Worm (Caenorhabditis elegans) whole organism, L4 larva: ENCODE results near the gene dop-6.

ENCODE experiments used
- F10B5.3 ChIP-seq: sonication (generic microtip); optimal IDR thresholded peaks from 2 replicates; lab custom pipeline; 2016; ENCODE audit warnings: mild to moderate bottlenecking, missing genetic modification characterization, missing compliant biosample characterization
- F37D6.2 ChIP-seq: sonication (generic microtip); optimal IDR thresholded peaks from 2 replicates; lab custom pipeline; 2016; ENCODE audit warnings: mild to moderate bottlenecking, missing genetic modification characterization, missing compliant biosample characterization
- R02D3.7 ChIP-seq: fragments of 150-350 bp; sonication (generic microtip); optimal IDR thresholded peaks from 3 replicates; lab custom pipeline; 2014; ENCODE audit warnings: missing biosample characterization, missing genetic modification characterization
- T20F7.1 ChIP-seq: fragments of 200-800 bp; sonication (Bioruptor generic); optimal IDR thresholded peaks from 2 replicates; lab custom pipeline; 2018; ENCODE audit warnings: mild to moderate bottlenecking, missing genetic modification characterization, missing compliant biosample characterization
- Y5F2A.4 ChIP-seq: fragments of 200-800 bp; sonication (Bioruptor generic); optimal IDR thresholded peaks from 2 replicates; lab custom pipeline; 2018; ENCODE audit warnings: mild to moderate bottlenecking, missing genetic modification characterization, missing compliant biosample characterization
- Y75B8A.6 ChIP-seq: fragments of 200-800 bp; sonication (Bioruptor generic); IDR thresholded peaks from 2 replicates; pipeline ENCODE4 v1.3.6; 2022; ENCODE audit warnings: missing genetic modification reagents, missing genetic modification characterization, missing compliant biosample characterization
- aha-1 ChIP-seq: fragments of 150-350 bp; peaks from one replicate; lab custom pipeline; 2014; ENCODE audit warnings: missing biosample characterization, missing genetic modification characterization
- aly-2 ChIP-seq: sonication (generic microtip); optimal IDR thresholded peaks from 2 replicates; lab custom pipeline; 2018; ENCODE audit warnings: missing biosample characterization, missing genetic modification characterization
- ceh-82 ChIP-seq: sonication (generic microtip); optimal IDR thresholded peaks from 2 replicates; lab custom pipeline; 2017; ENCODE audit warnings: missing biosample characterization, missing genetic modification characterization
- ces-1 ChIP-seq: fragments of 150-350 bp; sonication (generic microtip); optimal IDR thresholded peaks from 4 replicates; lab custom pipeline; 2014; ENCODE audit warnings: missing biosample characterization, missing genetic modification reagents, missing genetic modification characterization
- ctbp-1 ChIP-seq: fragments of 200-800 bp; sonication (Bioruptor generic); IDR thresholded peaks from 2 replicates; pipeline ENCODE4 v1.3.6; 2022; ENCODE audit warnings: missing genetic modification reagents, missing genetic modification characterization, missing compliant biosample characterization
- daf-16 ChIP-seq, 3 experiments: sonication (generic microtip); optimal IDR thresholded peaks; 2 replicates each; lab custom pipeline; 2016 to 2017; ENCODE audit warnings: missing genetic modification characterization in 3 of 3, missing genetic modification reagents in 3 of 3, mild to moderate bottlenecking in 2 of 3, missing compliant biosample characterization in 2 of 3, missing biosample characterization in 1 of 3, moderate library complexity in 1 of 3
- dmd-6 ChIP-seq: fragments of 200-800 bp; sonication (Bioruptor generic); IDR thresholded peaks from 2 replicates; pipeline ENCODE4 v1.3.6; 2022; ENCODE audit warnings: missing genetic modification reagents, missing genetic modification characterization, missing compliant biosample characterization
- dmd-9 ChIP-seq: fragments of 200-800 bp; sonication (Bioruptor generic); IDR thresholded peaks from 2 replicates; pipeline ENCODE4 v1.3.6; 2022; ENCODE audit warnings: missing genetic modification reagents, missing genetic modification characterization, missing compliant biosample characterization
- dpl-1 ChIP-seq: fragments of 150-350 bp; optimal IDR thresholded peaks from 2 replicates; lab custom pipeline; 2014; ENCODE audit warnings: missing biosample characterization, missing genetic modification reagents, missing genetic modification characterization
- duxl-1 ChIP-seq: sonication (generic microtip); optimal IDR thresholded peaks from 2 replicates; lab custom pipeline; 2016; ENCODE audit warnings: mild to moderate bottlenecking, missing genetic modification characterization, moderate library complexity, missing compliant biosample characterization; ENCODE audit not compliant: poor library complexity
- fkh-10 ChIP-seq: fragments of 150-350 bp; optimal IDR thresholded peaks from 2 replicates; lab custom pipeline; 2014; ENCODE audit warnings: missing biosample characterization, missing genetic modification reagents, missing genetic modification characterization
- hlh-11 ChIP-seq: fragments of 200-800 bp; sonication (Bioruptor generic); optimal IDR thresholded peaks from 2 replicates; lab custom pipeline; 2018; ENCODE audit warnings: mild to moderate bottlenecking, missing genetic modification characterization, missing compliant biosample characterization
- hlh-30 ChIP-seq: sonication (generic microtip); optimal IDR thresholded peaks from 2 replicates; lab custom pipeline; 2017; ENCODE audit warnings: antibody characterized with exemption, mild to moderate bottlenecking, missing genetic modification characterization, missing compliant biosample characterization; ENCODE audit not compliant: insufficient read depth
- hmg-1.1 ChIP-seq: fragments of 200-800 bp; sonication (Bioruptor generic); IDR thresholded peaks from 2 replicates; pipeline ENCODE4 v1.3.6; 2022; ENCODE audit warnings: missing genetic modification reagents, missing genetic modification characterization, missing compliant biosample characterization
- lin-1 ChIP-seq: fragments of 200-800 bp; sonication (Bioruptor generic); IDR thresholded peaks from 2 replicates; pipeline ENCODE4 v1.3.6; 2022; ENCODE audit warnings: missing genetic modification reagents, missing genetic modification characterization, missing compliant biosample characterization
- lin-39 ChIP-seq: fragments of 150-350 bp; optimal IDR thresholded peaks from 2 replicates; lab custom pipeline; 2014; ENCODE audit warnings: missing biosample characterization, missing genetic modification reagents, missing genetic modification characterization
- lsy-2 ChIP-seq, 2 experiments: fragments of 150-350 bp in 1 of 2; sonication (generic microtip) in 1 of 2; optimal IDR thresholded peaks; 2 replicates each; lab custom pipeline; 2014 to 2017; ENCODE audit warnings: missing biosample characterization in 2 of 2, missing genetic modification characterization in 2 of 2
- mdl-1 ChIP-seq, 2 experiments: fragments of 150-350 bp in 1 of 2; sonication (generic microtip) in 1 of 2; optimal IDR thresholded peaks; 2 replicates each; lab custom pipeline; 2014 to 2017; ENCODE audit warnings: missing biosample characterization in 2 of 2, missing genetic modification characterization in 2 of 2
- mep-1 ChIP-seq: fragments of 150-350 bp; sonication (generic microtip); optimal IDR thresholded peaks from 3 replicates; lab custom pipeline; 2014; ENCODE audit warnings: missing biosample characterization, missing genetic modification characterization
- nhr-111 ChIP-seq: fragments of 200-800 bp; sonication (Bioruptor generic); optimal IDR thresholded peaks from 2 replicates; lab custom pipeline; 2018; ENCODE audit warnings: mild to moderate bottlenecking, missing genetic modification characterization, missing compliant biosample characterization
- nhr-28 ChIP-seq: fragments of 150-350 bp; optimal IDR thresholded peaks from 2 replicates; lab custom pipeline; 2014; ENCODE audit warnings: missing biosample characterization, missing genetic modification characterization
- nhr-42 ChIP-seq: fragments of 200-800 bp; sonication (Bioruptor generic); IDR thresholded peaks from 2 replicates; pipeline ENCODE4 v1.3.6; 2022; ENCODE audit warnings: missing genetic modification characterization, missing compliant biosample characterization
- nhr-77 ChIP-seq: fragments of 150-350 bp; optimal IDR thresholded peaks from 2 replicates; lab custom pipeline; 2014; ENCODE audit warnings: missing biosample characterization, missing genetic modification characterization
- pha-4 ChIP-seq, 2 experiments: fragments of 150-350 bp in 1 of 2; fragments of 200-800 bp in 1 of 2; sonication (Bioruptor generic) in 1 of 2; IDR thresholded peaks in 1 of 2; optimal IDR thresholded peaks in 1 of 2; 2 replicates each; pipeline versions ENCODE4 v1.3.6 to Lab custom; 2014 to 2022; ENCODE audit warnings: missing genetic modification characterization in 2 of 2, missing genetic modification reagents in 2 of 2, missing biosample characterization in 1 of 2, missing compliant biosample characterization in 1 of 2
- php-3 ChIP-seq: fragments of 200-800 bp; sonication (Bioruptor generic); IDR thresholded peaks from 2 replicates; pipeline ENCODE4 v1.3.6; 2022; ENCODE audit warnings: missing genetic modification reagents, missing genetic modification characterization, missing compliant biosample characterization
- pqm-1 ChIP-seq: sonication (generic microtip); optimal IDR thresholded peaks from 2 replicates; lab custom pipeline; 2017; ENCODE audit warnings: missing biosample characterization, missing genetic modification characterization
- rbr-2 ChIP-seq: sonication (generic microtip); optimal IDR thresholded peaks from 2 replicates; lab custom pipeline; 2016; ENCODE audit warnings: missing genotype, missing genetic modification characterization, missing compliant biosample characterization
- set-16 ChIP-seq: fragments of 200-800 bp; sonication (Bioruptor generic); IDR thresholded peaks from 2 replicates; pipeline ENCODE4 v1.3.6; 2022; ENCODE audit warnings: missing genetic modification reagents, missing genetic modification characterization, missing compliant biosample characterization
- tra-1 ChIP-seq: fragments of 200-800 bp; sonication (Bioruptor generic); IDR thresholded peaks from 2 replicates; pipeline ENCODE4 v1.3.6; 2022; ENCODE audit warnings: missing genetic modification reagents, missing genetic modification characterization, missing compliant biosample characterization
- unc-39 ChIP-seq: sonication (generic microtip); optimal IDR thresholded peaks from 2 replicates; lab custom pipeline; 2017; ENCODE audit warnings: missing biosample characterization, missing genetic modification characterization
- unc-62 ChIP-seq, 3 experiments: fragments of 150-350 bp in 1 of 3; sonication (generic microtip); optimal IDR thresholded peaks in 2 of 3; peaks in 1 of 3; 1 replicate in 1 of 3; 2 replicates in 2 of 3; lab custom pipeline; 2014 to 2017; ENCODE audit warnings: missing biosample characterization in 3 of 3, missing genetic modification characterization in 3 of 3, missing genetic modification reagents in 3 of 3, missing genotype in 1 of 3
- vab-7 ChIP-seq: fragments of 200-800 bp; sonication (Bioruptor generic); IDR thresholded peaks from 2 replicates; pipeline ENCODE4 v1.3.6; 2022; ENCODE audit warnings: missing genetic modification reagents, missing genetic modification characterization, missing compliant biosample characterization
- zfp-2 ChIP-seq: sonication (generic microtip); optimal IDR thresholded peaks from 2 replicates; lab custom pipeline; 2016; ENCODE audit warnings: mild to moderate bottlenecking, missing genetic modification characterization, missing compliant biosample characterization
- zip-11 ChIP-seq: fragments of 200-800 bp; sonication (Bioruptor generic); IDR thresholded peaks from 2 replicates; pipeline ENCODE4 v1.3.6; 2022; ENCODE audit warnings: missing genetic modification characterization, missing compliant biosample characterization

dop-6 gene

DNA sequence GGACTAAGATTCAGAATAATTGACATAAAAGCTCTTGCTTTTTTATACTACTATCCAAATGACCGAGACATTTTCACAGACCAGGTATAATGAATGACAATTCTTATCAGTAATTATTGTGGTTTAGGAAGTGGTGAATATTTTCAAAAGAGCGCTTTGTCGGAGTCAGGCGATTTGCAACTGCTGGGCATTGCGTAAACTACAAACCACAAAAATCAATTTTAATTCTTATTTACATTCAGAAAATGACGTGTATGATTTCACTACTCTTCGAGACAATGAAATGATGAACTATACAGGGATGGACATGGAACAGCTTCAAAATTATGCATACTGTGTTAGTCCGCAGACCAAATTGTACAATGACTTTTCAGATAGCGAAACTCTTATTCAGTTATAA, 36.2 kb upstream of the dop-6 start:
- TF ChIP-seq nhr-28 (tag; lab: Kevin White, UChicago) (peak; percentile 84), pqm-1 (tag; lab: Kevin White, UChicago) (peak; percentile 12), lin-1 (GFP tag; lab: Robert Waterston, UW) (peak; percentile 27; the same call in 1 of the 2 replicates), dmd-6 (GFP tag; lab: Robert Waterston, UW) (peak; percentile 56), hmg-1.1 (GFP tag; lab: Robert Waterston, UW) (no peak), nhr-77 (peak; percentile 16), daf-16 (GFP tag; optimal IDR thresholded peaks at IDR 0.05; lab: Kevin White, UChicago) (no peak), daf-16 (tag; optimal IDR thresholded peaks at IDR 0.05; lab: Kevin White, UChicago) (peak; percentile 76), duxl-1 (tag; lab: Kevin White, UChicago) (no peak), nhr-111 (GFP tag; lab: Kevin White, UChicago) (no peak), hlh-11 (peak; percentile 47), unc-39 (tag; lab: Kevin White, UChicago) (no peak)

DNA sequence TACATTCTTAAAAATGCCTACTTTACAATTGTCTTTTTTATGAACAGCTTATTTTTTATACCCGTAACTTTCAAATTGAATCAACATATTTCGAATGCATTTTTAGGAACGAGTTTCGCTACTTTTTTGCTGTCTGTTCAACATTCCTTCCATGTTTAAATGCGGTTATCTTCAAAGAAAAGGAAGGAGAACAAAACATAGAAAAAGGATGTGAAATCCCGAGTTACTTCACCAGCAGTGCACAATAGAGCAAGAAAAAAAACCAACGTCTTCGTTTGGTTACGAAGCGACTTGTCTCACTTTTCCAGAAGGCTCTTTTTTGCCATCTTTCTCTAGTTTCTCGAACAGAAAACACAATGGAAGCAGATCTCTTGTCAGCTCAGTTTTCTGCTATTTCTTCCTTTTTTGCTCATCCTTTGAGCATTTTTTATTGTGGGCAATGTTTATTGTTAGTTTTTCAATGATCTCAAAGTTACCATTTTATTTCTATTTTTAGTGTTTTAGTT, 34.9 kb upstream of the dop-6 start, which contains the start of gene cka-2:
cka-2 (plus strand) TSS at position 456 of the 506 bp plus-strand sequence.
- TF ChIP-seq zfp-2 (tag; lab: Kevin White, UChicago) = no peak
- TF ChIP-seq lsy-2 (tag; optimal IDR thresholded peaks at IDR 0.05; lab: Kevin White, UChicago) = peak in 1 of 2 experiments; percentile 19
- peak; percentile 14 for TF ChIP-seq hlh-30 (tag; lab: Kevin White, UChicago)
- no peak for TF ChIP-seq set-16 (GFP tag; lab: Robert Waterston, UW)
- no peak for TF ChIP-seq Y75B8A.6 (GFP tag; lab: Robert Waterston, UW)
- peak; percentile 67 for TF ChIP-seq ces-1 (GFP tag; lab: Kevin White, UChicago)
- TF ChIP-seq fkh-10 = peak; percentile 83
- TF ChIP-seq ctbp-1 (GFP tag; lab: Robert Waterston, UW) = 0 out of 2 replicates have a peak, but pooled peaks have one; percentile 46

DNA sequence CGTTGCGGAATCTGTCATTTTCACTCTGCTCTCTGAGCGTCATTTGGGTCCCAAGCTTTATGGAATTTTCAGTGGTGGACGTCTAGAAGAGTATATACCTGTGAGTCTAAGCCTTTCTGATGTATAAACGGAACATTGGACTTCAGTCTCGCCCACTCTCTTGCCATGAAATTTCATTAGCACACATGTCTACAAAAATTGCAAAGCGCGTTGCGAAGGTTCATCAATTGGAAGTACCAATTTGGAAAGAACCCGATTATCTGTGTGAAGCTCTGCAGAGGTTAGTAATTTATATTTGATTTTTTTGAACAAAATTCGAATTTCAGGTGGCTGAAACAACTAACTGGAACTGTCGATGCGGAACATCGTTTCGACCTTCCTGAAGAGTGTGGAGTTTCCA, 30.9 kb upstream of the dop-6 start:
- no peak for TF ChIP-seq rbr-2 (tag; lab: Kevin White, UChicago)
- no peak for TF ChIP-seq dpl-1 (GFP tag; lab: Kevin White, UChicago)
- TF ChIP-seq zfp-2 (tag; lab: Kevin White, UChicago) = no peak
- peak in 1 of 2 experiments; percentile 57 for TF ChIP-seq unc-62 (GFP tag; optimal IDR thresholded peaks at IDR 0.05 in 1 of 2; lab: Kevin White, UChicago)
- no peak for TF ChIP-seq unc-62 (tag; optimal IDR thresholded peaks at IDR 0.05; lab: Kevin White, UChicago)
- TF ChIP-seq aly-2 (tag; lab: Kevin White, UChicago) = no peak
- TF ChIP-seq nhr-42 = no peak
- TF ChIP-seq aha-1 = peak; percentile 74

DNA sequence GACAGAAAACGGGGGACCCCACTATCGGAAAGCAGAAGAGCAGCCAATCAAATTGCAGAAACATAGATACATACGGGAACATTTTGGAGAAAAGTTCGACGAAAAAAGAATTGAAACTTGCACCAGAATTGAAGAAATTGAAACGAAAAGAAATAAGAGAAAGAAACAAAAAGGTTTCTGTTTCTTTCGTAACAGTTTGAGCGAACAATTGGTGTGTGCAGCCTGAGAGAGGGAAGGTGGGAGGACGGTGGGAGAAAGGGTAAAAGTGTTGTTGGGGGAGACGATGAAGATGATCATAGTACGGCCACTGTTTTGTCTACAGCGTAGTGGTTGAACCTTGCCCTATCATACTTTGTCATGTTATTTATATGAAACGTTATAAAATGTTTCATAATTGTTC, 25.7 kb upstream of the dop-6 start:
- TF ChIP-seq mep-1 (tag; lab: Kevin White, UChicago) = peak; percentile 32
- peak; percentile 28 for TF ChIP-seq nhr-28 (tag; lab: Kevin White, UChicago)
- peak; percentile 41 for TF ChIP-seq hlh-11
- no peak for TF ChIP-seq duxl-1 (tag; lab: Kevin White, UChicago)
- TF ChIP-seq tra-1 (GFP tag; lab: Robert Waterston, UW) = no peak
- TF ChIP-seq zfp-2 (tag; lab: Kevin White, UChicago) = no peak
- no peak for TF ChIP-seq T20F7.1 (GFP tag; lab: Kevin White, UChicago)
- peak; percentile 27 for TF ChIP-seq fkh-10
- TF ChIP-seq daf-16 (GFP tag; optimal IDR thresholded peaks at IDR 0.05; lab: Kevin White, UChicago) = no peak
- peak; percentile 48 for TF ChIP-seq daf-16 (tag; optimal IDR thresholded peaks at IDR 0.05; lab: Kevin White, UChicago)
- peak; percentile 9; the same call in 1 of the 2 replicates for TF ChIP-seq dmd-6 (GFP tag; lab: Robert Waterston, UW)
- no peak for TF ChIP-seq F10B5.3 (tag; lab: Kevin White, UChicago)
- TF ChIP-seq R02D3.7 = no peak
- TF ChIP-seq ctbp-1 (GFP tag; lab: Robert Waterston, UW) = no peak

DNA sequence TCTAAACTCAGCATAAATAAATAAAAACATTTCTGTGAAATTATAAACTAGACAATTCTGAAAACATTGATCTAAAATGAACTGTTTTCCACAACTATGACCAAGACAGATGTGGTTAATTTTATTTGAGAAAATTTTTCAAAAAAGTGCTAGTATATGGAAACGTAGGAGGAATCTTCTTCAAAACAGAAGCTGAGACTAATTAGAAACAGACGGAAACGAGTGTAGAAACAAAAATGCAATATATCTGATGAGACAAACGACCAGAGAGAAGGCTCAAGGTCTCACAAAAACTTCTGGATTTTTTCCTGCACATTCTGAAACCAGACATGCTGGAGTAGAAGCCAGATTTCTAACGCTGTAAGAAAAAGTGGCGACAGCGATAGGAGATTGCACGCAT, 24.7 kb upstream of the dop-6 start:
- no peak for TF ChIP-seq mdl-1 (tag; optimal IDR thresholded peaks at IDR 0.05; lab: Kevin White, UChicago)
- no peak for TF ChIP-seq ceh-82 (tag; lab: Kevin White, UChicago)
- no peak for TF ChIP-seq Y5F2A.4
- no peak for TF ChIP-seq tra-1 (GFP tag; lab: Robert Waterston, UW)
- TF ChIP-seq vab-7 = no peak
- no peak for TF ChIP-seq lin-39
- TF ChIP-seq php-3 = no peak
- TF ChIP-seq dmd-9 (GFP tag; lab: Robert Waterston, UW) = no peak
- TF ChIP-seq zip-11 (GFP tag; lab: Robert Waterston, UW) = no peak
- TF ChIP-seq F37D6.2 (tag; lab: Kevin White, UChicago) = no peak
- no peak for TF ChIP-seq pha-4 (GFP tag; IDR thresholded peaks at IDR 0.05; lab: Robert Waterston, UW)
- TF ChIP-seq pha-4 (tag; optimal IDR thresholded peaks at IDR 0.05; lab: Kevin White, UChicago) = no peak
